Fruit fly (Drosophila melanogaster): ENCODE data around the gene loh.

DNA sequence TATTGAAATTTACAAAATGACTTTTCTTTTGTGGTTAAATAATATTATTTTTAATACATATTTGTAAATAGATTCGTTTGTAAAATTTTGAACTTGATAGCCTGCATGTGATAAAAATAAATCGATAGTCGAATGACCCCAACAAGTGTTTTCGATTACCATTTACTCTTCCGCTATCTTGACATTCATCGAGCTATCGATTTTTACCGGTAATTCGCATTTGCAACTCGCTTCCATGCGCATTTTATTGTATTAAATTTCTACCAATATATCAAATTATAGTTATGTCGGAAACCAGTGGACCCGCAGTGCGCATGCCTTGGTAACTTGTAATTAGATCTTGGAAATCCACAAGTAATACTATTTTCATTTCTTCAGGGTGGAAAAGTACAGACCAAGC, 23.4 kb upstream of the loh start, which contains the start of gene RfC3:
- TF ChIP-seq rgr (GFP tag; optimal IDR thresholded peaks at IDR 0.05) (no peak), ey (GFP tag; optimal IDR thresholded peaks at IDR 0.05) (no peak), Jra (GFP tag; optimal IDR thresholded peaks at IDR 0.05) (no peak), CG9705 (GFP tag; optimal IDR thresholded peaks at IDR 0.05) (no peak), dl (GFP tag; optimal IDR thresholded peaks at IDR 0.05; ENCODE audit: insufficient read depth in 1 of 2, partially characterized antibody in 2 of 2) (no peak), lola (GFP tag; optimal IDR thresholded peaks at IDR 0.05) (no peak), Rel (GFP tag; optimal IDR thresholded peaks at IDR 0.05) (no peak), Rel (tag; optimal IDR thresholded peaks at IDR 0.05) (no peak), Dfd (GFP tag; optimal IDR thresholded peaks at IDR 0.05) (no peak)
